Worm (Caenorhabditis elegans) whole organism, L4 larva: ENCODE measurements around the gene ZC262.13.

Source experiments
- ama-1 ChIP-seq: fragments of 150-350 bp; optimal IDR thresholded peaks from 2 replicates; lab custom pipeline; 2014; ENCODE audit warnings: inconsistent platforms, mixed read lengths
- ceh-32 ChIP-seq: sonication (generic microtip); optimal IDR thresholded peaks from 2 replicates; lab custom pipeline; 2016; ENCODE audit warnings: mild to moderate bottlenecking, missing genetic modification characterization, missing compliant biosample characterization; ENCODE audit not compliant: poor library complexity
- ceh-82 ChIP-seq: sonication (generic microtip); optimal IDR thresholded peaks from 2 replicates; lab custom pipeline; 2017; ENCODE audit warnings: missing biosample characterization, missing genetic modification characterization
- ces-1 ChIP-seq: fragments of 150-350 bp; sonication (generic microtip); optimal IDR thresholded peaks from 4 replicates; lab custom pipeline; 2014; ENCODE audit warnings: missing biosample characterization, missing genetic modification reagents, missing genetic modification characterization
- nhr-10 ChIP-seq: fragments of 150-350 bp; optimal IDR thresholded peaks from 2 replicates; lab custom pipeline; 2014; ENCODE audit warnings: missing biosample characterization, missing genetic modification characterization
- nhr-237 ChIP-seq: sonication (generic microtip); optimal IDR thresholded peaks from 2 replicates; lab custom pipeline; 2017; ENCODE audit warnings: missing biosample characterization, missing genetic modification characterization
- nhr-48 ChIP-seq: sonication (generic microtip); optimal IDR thresholded peaks from 2 replicates; lab custom pipeline; 2016; ENCODE audit warnings: mild to moderate bottlenecking, missing genetic modification characterization, missing compliant biosample characterization
- pha-4 ChIP-seq, 2 experiments: fragments of 150-350 bp in 1 of 2; fragments of 200-800 bp in 1 of 2; sonication (Bioruptor generic) in 1 of 2; IDR thresholded peaks in 1 of 2; optimal IDR thresholded peaks in 1 of 2; 2 replicates each; pipeline versions ENCODE4 v1.3.6 to Lab custom; 2014 to 2022; ENCODE audit warnings: missing genetic modification characterization in 2 of 2, missing genetic modification reagents in 2 of 2, missing biosample characterization in 1 of 2, missing compliant biosample characterization in 1 of 2
- pqm-1 ChIP-seq: sonication (generic microtip); optimal IDR thresholded peaks from 2 replicates; lab custom pipeline; 2017; ENCODE audit warnings: missing biosample characterization, missing genetic modification characterization
- zip-11 ChIP-seq: fragments of 200-800 bp; sonication (Bioruptor generic); IDR thresholded peaks from 2 replicates; pipeline ENCODE4 v1.3.6; 2022; ENCODE audit warnings: missing genetic modification characterization, missing compliant biosample characterization
- ztf-11 ChIP-seq: fragments of 150-350 bp; optimal IDR thresholded peaks from 2 replicates; lab custom pipeline; 2014; ENCODE audit warnings: missing biosample characterization, missing genetic modification characterization

- no peak for TF ChIP-seq pha-4 (GFP tag; IDR thresholded peaks at IDR 0.05; lab: Robert Waterston, UW)
- no peak for TF ChIP-seq pha-4 (tag; optimal IDR thresholded peaks at IDR 0.05; lab: Kevin White, UChicago)
- no peak for TF ChIP-seq ztf-11
- TF ChIP-seq ces-1 (GFP tag; lab: Kevin White, UChicago): no peak
- TF ChIP-seq nhr-237 (tag; lab: Kevin White, UChicago): no peak
- TF ChIP-seq zip-11: no peak
- TF ChIP-seq ceh-82 (tag; lab: Kevin White, UChicago): no peak
- TF ChIP-seq nhr-48 (tag; lab: Kevin White, UChicago): no peak
- TF ChIP-seq ceh-32 (tag; lab: Kevin White, UChicago): no peak
- TF ChIP-seq ama-1 (lab: Kevin White, UChicago): no peak
- no peak for TF ChIP-seq pqm-1
- TF ChIP-seq nhr-10 (tag; lab: Kevin White, UChicago): no peak
Observed at ce11 chrIII:8318488-8318887, 7.5 kb upstream of the ZC262.13 start, which contains the start of gene sas-4.
